Fruit fly (Drosophila melanogaster): ENCODE results near the gene CG11155.

- no peak for TF ChIP-seq CTCF (optimal IDR thresholded peaks at IDR 0.05)
- TF ChIP-seq CG8478 (optimal IDR thresholded peaks at IDR 0.05) = no peak
Observed at dm6 chr4:1127000-1127399, 598 bp downstream of the CG11155 start.

All from S2 (cell line).